Fruit fly (Drosophila melanogaster) whole organism, pupa: ENCODE data around the gene HP4.

ENCODE experiments used
- CG10348 ChIP-seq: fragments of 200-800 bp; sonication (Bioruptor generic); IDR thresholded peaks from 2 replicates; pipeline ENCODE4 v1.3.6; 2022; ENCODE audit warnings: missing biosample characterization, missing genetic modification characterization
- CG12605 ChIP-seq: fragments of 200-800 bp; sonication (Bioruptor generic); IDR thresholded peaks from 2 replicates; pipeline ENCODE4 v1.3.6; 2022; ENCODE audit warnings: missing biosample characterization, missing genetic modification characterization
- CG17806 ChIP-seq: fragments of 200-800 bp; sonication (Bioruptor generic); optimal IDR thresholded peaks from 2 replicates; lab custom pipeline; 2018; ENCODE audit warnings: missing biosample characterization, mild to moderate bottlenecking, missing genetic modification characterization, moderate library complexity
- CG32121 ChIP-seq: fragments of 200-800 bp; sonication (Bioruptor generic); IDR thresholded peaks from 2 replicates; pipeline ENCODE4 v1.3.6; 2022; ENCODE audit warnings: missing biosample characterization, missing genetic modification characterization
- CG4496 ChIP-seq: fragments of 200-800 bp; sonication (Bioruptor generic); IDR thresholded peaks from 3 replicates; pipeline ENCODE4 v1.3.6; 2022; ENCODE audit warnings: missing biosample characterization, missing genetic modification characterization
- CG9948 ChIP-seq: fragments of 200-800 bp; sonication (Bioruptor generic); optimal IDR thresholded peaks from 2 replicates; lab custom pipeline; 2018; ENCODE audit warnings: missing biosample characterization, mild to moderate bottlenecking, missing genetic modification characterization, moderate library complexity
- D1 ChIP-seq: fragments of 200-800 bp; sonication (Bioruptor generic); optimal IDR thresholded peaks from 2 replicates; lab custom pipeline; 2018; ENCODE audit warnings: missing biosample characterization, mild to moderate bottlenecking, missing genetic modification characterization, moderate library complexity
- EcR ChIP-seq: fragments of 200-800 bp; sonication (Bioruptor generic); optimal IDR thresholded peaks from 3 replicates; lab custom pipeline; 2019; ENCODE audit warnings: missing biosample characterization, missing genetic modification characterization, mild to moderate bottlenecking, moderate library complexity, missing genetic modification reagents
- Ets98B ChIP-seq: fragments of 200-800 bp; sonication (Bioruptor generic); IDR thresholded peaks from 2 replicates; pipeline ENCODE4 v1.3.6; 2022; ENCODE audit warnings: missing biosample characterization, missing genetic modification characterization

dm6 chr3L:7961973-7962753 lies 13.8 kb downstream of the HP4 start:
- TF ChIP-seq CG17806 (tag; lab: Kevin White, UChicago) (no peak), CG9948 (tag; lab: Kevin White, UChicago) (no peak), EcR (GFP tag; lab: Kevin White, UChicago) (no peak), CG10348 (GFP tag; lab: Robert Waterston, UW) (no peak), CG32121 (GFP tag; lab: Robert Waterston, UW) (no peak), CG4496 (no peak), D1 (tag; lab: Kevin White, UChicago) (no peak), Ets98B (GFP tag; lab: Robert Waterston, UW) (no peak), CG12605 (GFP tag; lab: Robert Waterston, UW) (no peak)
